Fruit fly (Drosophila melanogaster) whole organism, wandering third instar larva: ENCODE data around the gene CG34347.

ENCODE experiments used
- Abd-B ChIP-seq: fragments of >200 bp; optimal IDR thresholded peaks from 2 replicates; lab custom pipeline; 2017; ENCODE audit warnings: missing biosample characterization, missing genetic modification characterization
- CG32264 ChIP-seq: fragments of 200-800 bp; sonication (Bioruptor generic); optimal IDR thresholded peaks from 2 replicates; lab custom pipeline; 2016; ENCODE audit warnings: missing biosample characterization, missing genetic modification characterization
- CG9705 ChIP-seq: fragments of 200-800 bp; sonication (Bioruptor generic); optimal IDR thresholded peaks from 2 replicates; lab custom pipeline; 2018; ENCODE audit warnings: missing biosample characterization, mild to moderate bottlenecking, missing genetic modification characterization
- Dfd ChIP-seq: fragments of >200 bp; optimal IDR thresholded peaks from 2 replicates; lab custom pipeline; 2017; ENCODE audit warnings: missing biosample characterization, missing genetic modification characterization
- Dif ChIP-seq: fragments of 200-275, 200-300 bp; sonication (Bioruptor generic); optimal IDR thresholded peaks from 2 replicates; lab custom pipeline; 2018; ENCODE audit warnings: missing biosample characterization, missing genetic modification characterization; ENCODE audit not compliant: partially characterized antibody
- GATAd ChIP-seq: sonication (Bioruptor generic); optimal IDR thresholded peaks from 2 replicates; lab custom pipeline; 2016; ENCODE audit warnings: missing biosample characterization, missing genetic modification characterization
- HLH106 ChIP-seq: fragments of 200-800 bp; optimal IDR thresholded peaks from 3 replicates; lab custom pipeline; 2019; ENCODE audit warnings: missing biosample characterization, mild to moderate bottlenecking, missing genetic modification characterization, moderate library complexity
- Hr78 ChIP-seq: fragments of >200 bp; optimal IDR thresholded peaks from 2 replicates; lab custom pipeline; 2017; ENCODE audit warnings: missing biosample characterization, missing genetic modification characterization
- Hr83 ChIP-seq: fragments of 200-300 bp; sonication (Bioruptor generic); optimal IDR thresholded peaks from 2 replicates; lab custom pipeline; 2016; ENCODE audit warnings: missing biosample characterization, mild to moderate bottlenecking, missing genetic modification characterization, moderate library complexity; ENCODE audit not compliant: poor library complexity, severe bottlenecking
- Jra ChIP-seq: sonication (Bioruptor generic); optimal IDR thresholded peaks from 2 replicates; lab custom pipeline; 2016; ENCODE audit warnings: missing biosample characterization, missing genetic modification characterization
- Mio ChIP-seq: sonication (Bioruptor generic); optimal IDR thresholded peaks from 2 replicates; lab custom pipeline; 2016; ENCODE audit warnings: missing biosample characterization, missing genetic modification characterization
- Myc ChIP-seq: fragments of >200 bp; optimal IDR thresholded peaks from 2 replicates; lab custom pipeline; 2017
- N ChIP-seq: fragments of >200 bp; optimal IDR thresholded peaks from 2 replicates; lab custom pipeline; 2018; ENCODE audit warnings: missing biosample characterization, missing external identifiers, missing genetic modification characterization
- OdsH ChIP-seq: fragments of 200-800 bp; sonication (Bioruptor generic); optimal IDR thresholded peaks from 2 replicates; lab custom pipeline; 2016; ENCODE audit warnings: missing biosample characterization, mild to moderate bottlenecking, missing genetic modification characterization
- Rel ChIP-seq, 2 experiments: fragments of 200-800 bp; sonication (Bioruptor generic) in 1 of 2; optimal IDR thresholded peaks; 2 replicates in 1 of 2; 3 replicates in 1 of 2; lab custom pipeline; 2016 to 2019; ENCODE audit warnings: mild to moderate bottlenecking in 2 of 2, missing biosample characterization in 2 of 2, missing genetic modification characterization in 2 of 2, moderate library complexity in 1 of 2
- Sp1 ChIP-seq: fragments of 200-800 bp; sonication (Bioruptor generic); optimal IDR thresholded peaks from 3 replicates; lab custom pipeline; 2019; ENCODE audit warnings: missing biosample characterization, mild to moderate bottlenecking, missing genetic modification characterization, moderate library complexity
- Vsx2 ChIP-seq: fragments of 200-300, 225-300 bp; sonication (Bioruptor generic); optimal IDR thresholded peaks from 2 replicates; lab custom pipeline; 2018; ENCODE audit warnings: missing biosample characterization, missing genetic modification characterization; ENCODE audit not compliant: partially characterized antibody
- br ChIP-seq: fragments of 200-800 bp; sonication (Bioruptor generic); optimal IDR thresholded peaks from 2 replicates; lab custom pipeline; 2016; ENCODE audit warnings: missing biosample characterization, missing genetic modification characterization
- dl ChIP-seq, 2 experiments: fragments of 175-275, 200-275 bp in 1 of 2; fragments of 200-275 bp in 1 of 2; sonication (Bioruptor generic); optimal IDR thresholded peaks; lab custom pipeline; 2018; ENCODE audit warnings: mild to moderate bottlenecking in 2 of 2, missing biosample characterization in 2 of 2, missing genetic modification characterization in 2 of 2, moderate library complexity in 2 of 2; ENCODE audit not compliant: partially characterized antibody in 2 of 2, insufficient read depth in 1 of 2
- ey ChIP-seq: fragments of 200-800 bp; sonication (Bioruptor generic); optimal IDR thresholded peaks from 2 replicates; lab custom pipeline; 2016; ENCODE audit warnings: missing biosample characterization, missing genetic modification characterization
- foxo ChIP-seq, 2 experiments: fragments of 200-800 bp; sonication (Bioruptor generic); optimal IDR thresholded peaks; 2 replicates in 1 of 2; 3 replicates in 1 of 2; lab custom pipeline; 2016 to 2017; ENCODE audit warnings: missing biosample characterization in 2 of 2, missing genetic modification characterization in 2 of 2
- fru ChIP-seq: fragments of 200-800 bp; sonication (Bioruptor generic); optimal IDR thresholded peaks from 3 replicates; lab custom pipeline; 2016; ENCODE audit warnings: missing biosample characterization, mild to moderate bottlenecking, missing genetic modification characterization
- h ChIP-seq: fragments of 200-800 bp; sonication (Bioruptor generic); optimal IDR thresholded peaks from 3 replicates; lab custom pipeline; 2016; ENCODE audit warnings: missing biosample characterization, mild to moderate bottlenecking, missing genetic modification characterization
- jim ChIP-seq: fragments of 175-275, 200-325 bp; sonication (Bioruptor generic); optimal IDR thresholded peaks from 2 replicates; lab custom pipeline; 2016; ENCODE audit warnings: missing biosample characterization, mild to moderate bottlenecking, missing genetic modification characterization
- lola ChIP-seq: fragments of >200 bp; optimal IDR thresholded peaks from 2 replicates; lab custom pipeline; 2017; ENCODE audit warnings: missing biosample characterization, missing genetic modification characterization
- pan ChIP-seq: fragments of >200 bp; optimal IDR thresholded peaks from 2 replicates; lab custom pipeline; 2017
- psq ChIP-seq: fragments of 200-800 bp; sonication (Bioruptor generic); optimal IDR thresholded peaks from 3 replicates; lab custom pipeline; 2017; ENCODE audit warnings: missing biosample characterization, mild to moderate bottlenecking, missing genetic modification characterization, moderate library complexity
- rgr ChIP-seq: fragments of 200-800 bp; sonication (Bioruptor generic); optimal IDR thresholded peaks from 3 replicates; lab custom pipeline; 2016; ENCODE audit warnings: missing biosample characterization, mild to moderate bottlenecking, missing genetic modification characterization
- sage ChIP-seq: fragments of 200-800 bp; sonication (Bioruptor generic); optimal IDR thresholded peaks from 2 replicates; lab custom pipeline; 2016; ENCODE audit warnings: missing biosample characterization, mild to moderate bottlenecking, missing genetic modification characterization
- sv ChIP-seq: fragments of 200-800 bp; sonication (Bioruptor generic); optimal IDR thresholded peaks from 3 replicates; lab custom pipeline; 2016; ENCODE audit warnings: missing biosample characterization, missing genetic modification characterization
- tai ChIP-seq: sonication (Bioruptor generic); optimal IDR thresholded peaks from 2 replicates; lab custom pipeline; 2016; ENCODE audit warnings: missing biosample characterization, missing genetic modification characterization
- usp ChIP-seq: fragments of >200 bp; optimal IDR thresholded peaks from 2 replicates; lab custom pipeline; 2017; ENCODE audit warnings: missing biosample characterization, missing genetic modification characterization
- woc ChIP-seq: sonication (Bioruptor generic); optimal IDR thresholded peaks from 2 replicates; lab custom pipeline; 2016; ENCODE audit warnings: missing biosample characterization, mild to moderate bottlenecking, missing genetic modification characterization

Gene CG34347

DNA sequence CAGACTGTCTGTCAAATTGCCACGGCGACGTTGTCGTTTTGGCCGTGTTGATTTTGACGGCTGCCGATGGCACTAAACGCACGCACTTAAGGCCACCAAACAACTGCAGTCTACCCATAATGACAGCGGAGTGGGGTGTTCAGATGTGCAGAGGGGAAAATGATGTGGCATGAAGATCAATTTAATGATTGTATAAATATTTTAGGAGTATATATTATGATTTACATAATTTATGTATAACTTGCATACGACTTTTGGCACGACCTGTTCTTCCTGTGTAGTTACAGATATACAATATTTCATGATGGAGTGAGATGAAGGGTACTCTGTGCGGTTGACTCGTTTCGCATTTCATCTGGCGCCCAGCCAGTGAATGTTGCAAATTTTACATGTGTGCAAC is 31.6 kb downstream of the CG34347 start:
- TF ChIP-seq Hr83 (GFP tag; lab: Kevin White, UChicago) (no peak), Mio (GFP tag; lab: Kevin White, UChicago) (no peak), usp (GFP tag; lab: Kevin White, UChicago) (no peak), pan (lab: Kevin White, UChicago) (no peak), Myc (lab: Kevin White, UChicago) (no peak), GATAd (GFP tag; lab: Kevin White, UChicago) (no peak), Jra (GFP tag; lab: Kevin White, UChicago) (no peak), CG32264 (no peak), sv (GFP tag; lab: Kevin White, UChicago) (no peak), Vsx2 (GFP tag; lab: Kevin White, UChicago) (no peak), Dif (GFP tag; lab: Kevin White, UChicago) (no peak), sage (GFP tag; lab: Kevin White, UChicago) (no peak)

dm6 chr3R:31345626-31346025 is 34.7 kb downstream of the CG34347 start:
- no peak for TF ChIP-seq tai (GFP tag; lab: Kevin White, UChicago)
- TF ChIP-seq pan (lab: Kevin White, UChicago) = no peak
- peak; percentile 8 for TF ChIP-seq h (GFP tag; lab: Kevin White, UChicago)
- peak; percentile 1 for TF ChIP-seq ey (GFP tag; lab: Kevin White, UChicago)
- TF ChIP-seq HLH106 (tag; lab: Kevin White, UChicago) = no peak
- peak in 1 of 2 experiments; percentile 18 for TF ChIP-seq foxo (GFP tag; optimal IDR thresholded peaks at IDR 0.05; lab: Kevin White, UChicago)

DNA sequence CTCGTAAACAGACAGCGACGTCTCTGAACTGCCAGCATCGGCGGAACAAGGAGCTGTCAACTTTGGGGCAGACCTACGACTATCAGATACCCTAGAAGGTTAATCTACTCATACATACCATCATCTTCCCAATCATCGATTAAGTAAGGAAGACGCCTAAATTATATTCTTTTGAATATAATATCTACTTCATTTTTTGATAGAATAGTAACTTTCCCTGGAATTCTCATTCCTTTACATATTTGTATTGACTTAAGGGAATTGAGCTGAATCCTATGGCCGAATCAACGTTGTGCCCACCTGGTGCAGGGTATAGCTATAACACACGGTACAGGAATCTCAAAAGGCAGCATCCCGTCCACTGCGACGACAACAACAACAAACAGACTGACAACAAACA is 35.7 kb downstream of the CG34347 start:
- peak in 1 of 2 experiments; percentile 23 for TF ChIP-seq foxo (GFP tag; optimal IDR thresholded peaks at IDR 0.05; lab: Kevin White, UChicago)
- TF ChIP-seq Abd-B = no peak
- TF ChIP-seq Dfd (GFP tag; lab: Kevin White, UChicago) = no peak
- peak; percentile 40 for TF ChIP-seq woc (GFP tag; lab: Kevin White, UChicago)
- TF ChIP-seq Hr78 (GFP tag; lab: Kevin White, UChicago) = no peak
- TF ChIP-seq pan (lab: Kevin White, UChicago) = no peak
- TF ChIP-seq Jra (GFP tag; lab: Kevin White, UChicago) = no peak
- no peak for TF ChIP-seq ey (GFP tag; lab: Kevin White, UChicago)
- no peak for TF ChIP-seq sage (GFP tag; lab: Kevin White, UChicago)
- TF ChIP-seq h (GFP tag; lab: Kevin White, UChicago) = peak; percentile 4
- no peak for TF ChIP-seq br (GFP tag; lab: Kevin White, UChicago)
- TF ChIP-seq jim (GFP tag; lab: Kevin White, UChicago) = no peak
- no peak for TF ChIP-seq Mio (GFP tag; lab: Kevin White, UChicago)
- TF ChIP-seq usp (GFP tag; lab: Kevin White, UChicago) = no peak
- no peak for TF ChIP-seq psq (GFP tag; lab: Kevin White, UChicago)
- TF ChIP-seq HLH106 (tag; lab: Kevin White, UChicago) = peak; percentile 5
- TF ChIP-seq Sp1 (GFP tag; lab: Kevin White, UChicago) = no peak
- TF ChIP-seq rgr (GFP tag; lab: Kevin White, UChicago) = no peak
- peak; percentile 37 for TF ChIP-seq fru (GFP tag; lab: Kevin White, UChicago)
- no peak for TF ChIP-seq OdsH (GFP tag; lab: Kevin White, UChicago)
- TF ChIP-seq CG9705 = no peak
- no peak for TF ChIP-seq sv (GFP tag; lab: Kevin White, UChicago)
- no peak for TF ChIP-seq N
- TF ChIP-seq, all 38 proteins: peak for 5

- TF ChIP-seq dl (GFP tag; optimal IDR thresholded peaks at IDR 0.05; lab: Kevin White, UChicago; ENCODE audit: insufficient read depth in 1 of 2, partially characterized antibody in 2 of 2) (no peak), usp (GFP tag; lab: Kevin White, UChicago) (no peak)
- TF ChIP-seq, all 38 proteins: peak for 0
Measured at dm6 chr3R:31363615-31364014, 52.7 kb downstream of the CG34347 start.

DNA sequence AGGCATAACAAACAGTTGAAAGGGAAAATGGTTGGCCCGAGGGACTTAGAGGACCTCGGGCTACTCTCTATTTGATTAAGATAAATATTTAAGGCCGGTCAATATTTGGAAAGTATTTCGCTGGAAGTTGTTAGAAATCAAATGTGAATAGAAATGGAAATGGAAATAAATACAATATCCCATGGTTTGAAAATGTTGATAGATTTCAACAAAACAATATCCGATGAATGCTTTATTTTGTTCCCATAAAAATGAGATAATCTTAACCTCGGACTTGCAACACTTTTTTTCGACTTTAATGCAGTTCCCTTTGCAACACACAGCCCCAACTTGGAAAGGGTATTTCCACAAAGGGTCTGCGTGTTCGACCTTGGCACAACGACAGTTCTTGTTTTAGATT is 58.1 kb downstream of the CG34347 start:
- TF ChIP-seq tai (GFP tag; lab: Kevin White, UChicago) (no peak), fru (GFP tag; lab: Kevin White, UChicago) (no peak), Rel (GFP tag; optimal IDR thresholded peaks at IDR 0.05; lab: Kevin White, UChicago) (no peak), Rel (tag; optimal IDR thresholded peaks at IDR 0.05; lab: Kevin White, UChicago) (no peak), usp (GFP tag; lab: Kevin White, UChicago) (no peak), HLH106 (tag; lab: Kevin White, UChicago) (no peak), foxo (GFP tag; optimal IDR thresholded peaks at IDR 0.05; lab: Kevin White, UChicago) (no peak), sv (GFP tag; lab: Kevin White, UChicago) (no peak), Hr83 (GFP tag; lab: Kevin White, UChicago) (no peak), Mio (GFP tag; lab: Kevin White, UChicago) (no peak), woc (GFP tag; lab: Kevin White, UChicago) (no peak), lola (GFP tag; lab: Kevin White, UChicago) (no peak), br (GFP tag; lab: Kevin White, UChicago) (no peak), Dif (GFP tag; lab: Kevin White, UChicago) (no peak), CG32264 (no peak), OdsH (GFP tag; lab: Kevin White, UChicago) (no peak), rgr (GFP tag; lab: Kevin White, UChicago) (no peak)
